Worm (Caenorhabditis elegans): Measurements from ENCODE around the gene Y51A2B.2.

The Y51A2B.2 gene

ce11 chrV:18368322-18368721, 6.0 kb upstream of the Y51A2B.2 start, which contains the start of gene C08E8.6:
C08E8.6 (minus strand) TSS chrV:18368422.
- TF ChIP-seq ceh-79 (tag; optimal IDR thresholded peaks at IDR 0.05) (no peak), tbp1 (GFP tag; optimal IDR thresholded peaks at IDR 0.05) (no peak), ets-4 (GFP tag; optimal IDR thresholded peaks at IDR 0.05) (no peak), akir-1 (GFP tag; optimal IDR thresholded peaks at IDR 0.05) (no peak), F22D6.2 (tag; optimal IDR thresholded peaks at IDR 0.05) (no peak), nfya-2 (GFP tag; IDR thresholded peaks at IDR 0.05) (no peak), ceh-58 (GFP tag; IDR thresholded peaks at IDR 0.05) (no peak), F57C9.4 (tag; optimal IDR thresholded peaks at IDR 0.05) (no peak), Y53F4B.3 (GFP tag; IDR thresholded peaks at IDR 0.05) (no peak), B0019.2 (GFP tag; conservative IDR thresholded peaks at IDR 0.05) (no peak), efl-1 (GFP tag; optimal IDR thresholded peaks at IDR 0.05) (no peak), pha-4 (tag; optimal IDR thresholded peaks at IDR 0.05) (no peak), ztf-3 (GFP tag; optimal IDR thresholded peaks at IDR 0.05) (no peak), ztf-6 (GFP tag; IDR thresholded peaks at IDR 0.05) (no peak)

DNA sequence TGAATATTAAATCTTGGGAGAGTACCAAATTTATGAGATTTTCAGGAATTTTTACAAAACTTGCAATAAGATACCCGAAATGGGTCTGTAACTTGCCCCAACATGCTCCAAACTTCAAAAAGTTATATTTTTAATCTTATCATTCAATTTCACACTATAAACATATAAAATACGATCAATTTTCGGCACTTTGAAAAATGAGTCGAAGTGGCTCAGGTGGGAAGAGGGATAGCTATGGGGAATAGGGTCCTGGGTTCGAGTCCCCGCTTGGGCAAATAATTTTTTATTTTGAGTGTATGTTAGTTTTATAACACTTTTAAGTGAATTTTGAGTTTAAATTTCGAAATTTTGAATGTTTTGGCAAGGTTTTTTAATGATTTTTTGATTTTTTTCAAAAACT, 3.3 kb upstream of the Y51A2B.2 start:
- TF ChIP-seq rpc-1 (optimal IDR thresholded peaks at IDR 0.05) (peak; percentile 43), rpc-1 (tag; optimal IDR thresholded peaks at IDR 0.05) (peak; percentile 57), tbp1 (GFP tag; optimal IDR thresholded peaks at IDR 0.05) (peak; percentile 75), let-526 (GFP tag; IDR thresholded peaks at IDR 0.05) (no peak), B0261.1 (tag; optimal IDR thresholded peaks at IDR 0.05) (peak; percentile 30), unc-130 (GFP tag; optimal IDR thresholded peaks at IDR 0.05) (no peak), efl-1 (GFP tag; optimal IDR thresholded peaks at IDR 0.05) (no peak), let-607 (tag; optimal IDR thresholded peaks at IDR 0.05) (no peak), Y53F4B.3 (GFP tag; IDR thresholded peaks at IDR 0.05) (no peak), ztf-28 (GFP tag; IDR thresholded peaks at IDR 0.05) (no peak), somi-1 (GFP tag; optimal IDR thresholded peaks at IDR 0.05) (no peak), ztf-22 (GFP tag; optimal IDR thresholded peaks at IDR 0.05) (no peak), ceh-91 (GFP tag; IDR thresholded peaks at IDR 0.05) (no peak), F10E7.11 (tag; optimal IDR thresholded peaks at IDR 0.05) (no peak)

ce11 chrV:18371579-18371978, 2.7 kb upstream of the Y51A2B.2 start, which contains the start of gene C08E8.4:
C08E8.4 (plus strand) TSS chrV:18371846.
- TF ChIP-seq hmg-1.2 (GFP tag; IDR thresholded peaks at IDR 0.05) (no peak), mes-4 (tag; optimal IDR thresholded peaks at IDR 0.05) (no peak), cebp-1 (GFP tag; IDR thresholded peaks at IDR 0.05) (peak; percentile 89), cebp-1 (tag; optimal IDR thresholded peaks at IDR 0.05) (peak; percentile 97)

- no peak for TF ChIP-seq snpc-4 (GFP tag; optimal IDR thresholded peaks at IDR 0.05)
- no peak for TF ChIP-seq snpc-4 (tag; optimal IDR thresholded peaks at IDR 0.05)
- no peak for TF ChIP-seq snpc-1.1 (tag; optimal IDR thresholded peaks at IDR 0.05; ENCODE audit: insufficient read depth)
- no peak for TF ChIP-seq atf-7 (tag; optimal IDR thresholded peaks at IDR 0.05)
- no peak for TF ChIP-seq ceh-40 (GFP tag; IDR thresholded peaks at IDR 0.05)
- TF ChIP-seq nhr-27 (tag; optimal IDR thresholded peaks at IDR 0.05): no peak
- no peak for TF ChIP-seq die-1 (tag; optimal IDR thresholded peaks at IDR 0.05)
- no peak for TF ChIP-seq him-1 (tag; optimal IDR thresholded peaks at IDR 0.05)
- TF ChIP-seq sptf-2 (GFP tag; optimal IDR thresholded peaks at IDR 0.05): no peak
- TF ChIP-seq egrh-3 (GFP tag; IDR thresholded peaks at IDR 0.05): no peak
- no peak for TF ChIP-seq lin-40 (tag; optimal IDR thresholded peaks at IDR 0.05)
- no peak for TF ChIP-seq F22D6.2 (tag; optimal IDR thresholded peaks at IDR 0.05)
- TF ChIP-seq lsl-1 (GFP tag; optimal IDR thresholded peaks at IDR 0.05): no peak
- no peak for TF ChIP-seq ztf-6 (GFP tag; IDR thresholded peaks at IDR 0.05)
- no peak for TF ChIP-seq ztf-18 (tag; optimal IDR thresholded peaks at IDR 0.05)
- no peak for TF ChIP-seq hsf-1 (GFP tag; IDR thresholded peaks at IDR 0.05)
- no peak for TF ChIP-seq Y53F4B.3 (GFP tag; IDR thresholded peaks at IDR 0.05)
- TF ChIP-seq attf-3 (GFP tag; conservative IDR thresholded peaks at IDR 0.05): no peak
Observed at ce11 chrV:18375551-18375950, 1.3 kb downstream of the Y51A2B.2 start.

Data from whole organism, young adult.